Worm (Caenorhabditis elegans) whole organism, late embryonic: ENCODE results near the gene epc-1.

Experiments used
- K09A11.1 ChIP-seq: sonication (generic microtip); optimal IDR thresholded peaks from 2 replicates; lab custom pipeline; 2017; ENCODE audit warnings: antibody characterized with exemption, mild to moderate bottlenecking, missing genetic modification characterization, missing compliant biosample characterization; ENCODE audit not compliant: insufficient read depth
- Y22D7AL.16 ChIP-seq: sonication (generic microtip); optimal IDR thresholded peaks from 2 replicates; lab custom pipeline; 2016; ENCODE audit warnings: missing genetic modification characterization, missing compliant biosample characterization
- ahr-1 ChIP-seq: sonication (generic microtip); optimal IDR thresholded peaks from 2 replicates; lab custom pipeline; 2016; ENCODE audit warnings: missing genetic modification characterization, missing compliant biosample characterization
- ceh-14 ChIP-seq: sonication (generic microtip); optimal IDR thresholded peaks from 2 replicates; lab custom pipeline; 2016; ENCODE audit warnings: missing genotype, missing genetic modification characterization, missing compliant biosample characterization
- ceh-19 ChIP-seq: fragments of 200-800 bp; sonication (Bioruptor generic); optimal IDR thresholded peaks from 2 replicates; lab custom pipeline; 2018; ENCODE audit warnings: mild to moderate bottlenecking, missing genetic modification characterization, missing compliant biosample characterization
- ceh-24 ChIP-seq: sonication (generic microtip); optimal IDR thresholded peaks from 2 replicates; lab custom pipeline; 2016; ENCODE audit warnings: mild to moderate bottlenecking, missing genetic modification characterization, missing compliant biosample characterization
- ceh-30 ChIP-seq: fragments of 150-350 bp; optimal IDR thresholded peaks from 2 replicates; lab custom pipeline; 2014; ENCODE audit warnings: missing biosample characterization, missing genetic modification characterization
- ceh-31 ChIP-seq: sonication (generic microtip); optimal IDR thresholded peaks from 2 replicates; lab custom pipeline; 2016; ENCODE audit warnings: missing genetic modification characterization, missing compliant biosample characterization
- ceh-48 ChIP-seq: sonication (generic microtip); optimal IDR thresholded peaks from 2 replicates; lab custom pipeline; 2016; ENCODE audit warnings: missing genetic modification characterization, inconsistent platforms, missing compliant biosample characterization
- ceh-6 ChIP-seq: fragments of 200-800 bp; sonication (Bioruptor generic); optimal IDR thresholded peaks from 2 replicates; lab custom pipeline; 2018; ENCODE audit warnings: mild to moderate bottlenecking, missing genetic modification characterization, missing compliant biosample characterization
- ceh-9 ChIP-seq: sonication (generic microtip); optimal IDR thresholded peaks from 2 replicates; lab custom pipeline; 2016; ENCODE audit warnings: mild to moderate bottlenecking, missing genetic modification characterization, inconsistent platforms, missing compliant biosample characterization
- elt-2 ChIP-seq: sonication (generic microtip); optimal IDR thresholded peaks from 2 replicates; lab custom pipeline; 2016; ENCODE audit warnings: missing genetic modification reagents, missing genetic modification characterization, missing compliant biosample characterization
- ets-4 ChIP-seq: sonication (generic microtip); optimal IDR thresholded peaks from 2 replicates; lab custom pipeline; 2016; ENCODE audit warnings: missing genetic modification characterization, missing compliant biosample characterization
- eyg-1 ChIP-seq: sonication (generic microtip); optimal IDR thresholded peaks from 2 replicates; lab custom pipeline; 2016; ENCODE audit warnings: missing genotype, missing genetic modification characterization, missing compliant biosample characterization
- fax-1 ChIP-seq: sonication (generic microtip); optimal IDR thresholded peaks from 2 replicates; lab custom pipeline; 2016; ENCODE audit warnings: missing genotype, missing genetic modification characterization, missing compliant biosample characterization
- fkh-6 ChIP-seq: sonication (generic microtip); optimal IDR thresholded peaks from 2 replicates; lab custom pipeline; 2016; ENCODE audit warnings: missing genetic modification characterization, missing compliant biosample characterization
- gmeb-2 ChIP-seq: sonication (generic microtip); optimal IDR thresholded peaks from 2 replicates; lab custom pipeline; 2016; ENCODE audit warnings: missing genetic modification characterization, inconsistent platforms, missing compliant biosample characterization
- hlh-13 ChIP-seq: fragments of 200-800 bp; sonication (Bioruptor generic); optimal IDR thresholded peaks from 2 replicates; lab custom pipeline; 2018; ENCODE audit warnings: mild to moderate bottlenecking, missing genetic modification characterization, missing compliant biosample characterization
- hlh-15 ChIP-seq: sonication (generic microtip); optimal IDR thresholded peaks from 2 replicates; lab custom pipeline; 2016; ENCODE audit warnings: missing genetic modification characterization, missing compliant biosample characterization
- hlh-30 ChIP-seq: sonication (generic microtip); optimal IDR thresholded peaks from 2 replicates; lab custom pipeline; 2017; ENCODE audit warnings: antibody characterized with exemption, missing genetic modification characterization, missing compliant biosample characterization; ENCODE audit not compliant: insufficient read depth
- hlh-6 ChIP-seq: sonication (generic microtip); optimal IDR thresholded peaks from 2 replicates; lab custom pipeline; 2016; ENCODE audit warnings: missing genotype, missing genetic modification characterization, missing compliant biosample characterization
- lin-11 ChIP-seq: fragments of 200-800 bp; sonication (Bioruptor generic); optimal IDR thresholded peaks from 2 replicates; lab custom pipeline; 2018; ENCODE audit warnings: mild to moderate bottlenecking, missing genetic modification characterization, missing compliant biosample characterization
- madf-2 ChIP-seq: sonication (generic microtip); optimal IDR thresholded peaks from 2 replicates; lab custom pipeline; 2017; ENCODE audit warnings: missing genetic modification characterization, missing compliant biosample characterization
- nfya-1 ChIP-seq: sonication (generic microtip); optimal IDR thresholded peaks from 2 replicates; lab custom pipeline; 2017; ENCODE audit warnings: missing genetic modification characterization, mild to moderate bottlenecking, missing compliant biosample characterization, antibody characterized with exemption, moderate library complexity
- nhr-11 ChIP-seq: fragments of 150-350 bp; optimal IDR thresholded peaks from 2 replicates; lab custom pipeline; 2014; ENCODE audit warnings: missing biosample characterization, missing genetic modification characterization
- npax-4 ChIP-seq: sonication (generic microtip); optimal IDR thresholded peaks from 2 replicates; lab custom pipeline; 2016; ENCODE audit warnings: missing genetic modification characterization, missing compliant biosample characterization
- pat-9 ChIP-seq: fragments of 200-800 bp; sonication (Bioruptor generic); optimal IDR thresholded peaks from 2 replicates; lab custom pipeline; 2018; ENCODE audit warnings: mild to moderate bottlenecking, missing genetic modification characterization, moderate library complexity, missing compliant biosample characterization
- pha-4 ChIP-seq: fragments of 150-350 bp; optimal IDR thresholded peaks from 2 replicates; lab custom pipeline; 2018; ENCODE audit warnings: missing biosample characterization, missing genetic modification reagents, missing genetic modification characterization
- pqm-1 ChIP-seq: sonication (generic microtip); optimal IDR thresholded peaks from 2 replicates; lab custom pipeline; 2016; ENCODE audit warnings: missing genetic modification characterization, missing compliant biosample characterization
- ref-2 ChIP-seq: sonication (generic microtip); optimal IDR thresholded peaks from 2 replicates; lab custom pipeline; 2016; ENCODE audit warnings: missing genetic modification characterization, missing compliant biosample characterization
- sdc-2 ChIP-seq: sonication (generic microtip); optimal IDR thresholded peaks from 2 replicates; lab custom pipeline; 2016; ENCODE audit warnings: missing genotype, missing genetic modification characterization, missing compliant biosample characterization
- tbx-7 ChIP-seq: sonication (generic microtip); optimal IDR thresholded peaks from 2 replicates; lab custom pipeline; 2016; ENCODE audit warnings: missing genotype, missing genetic modification characterization, missing compliant biosample characterization
- unc-3 ChIP-seq, 2 experiments: fragments of 200-800 bp in 1 of 2; sonication (Bioruptor generic) in 1 of 2; sonication (generic microtip) in 1 of 2; conservative IDR thresholded peaks in 1 of 2; optimal IDR thresholded peaks in 1 of 2; 2 replicates each; pipeline versions ENCODE4 v1.3.6 to Lab custom; 2016 to 2022; ENCODE audit warnings: missing compliant biosample characterization in 2 of 2, missing genetic modification characterization in 2 of 2, missing genetic modification reagents in 1 of 2

The epc-1 gene

ce11 chrIII:12608220-12608958, at the start of gene epc-1 (continued):
- TF ChIP-seq fax-1 (tag; lab: Kevin White, UChicago) (no peak), ceh-48 (tag; lab: Kevin White, UChicago) (peak; percentile 32), eyg-1 (tag; lab: Kevin White, UChicago) (peak; percentile 15), fkh-6 (tag; lab: Kevin White, UChicago) (no peak), ceh-31 (tag; lab: Kevin White, UChicago) (peak; percentile 81), hlh-30 (tag; lab: Kevin White, UChicago) (peak; percentile 95), gmeb-2 (tag; lab: Kevin White, UChicago) (no peak), nhr-11 (tag; lab: Kevin White, UChicago) (no peak), pqm-1 (tag; lab: Kevin White, UChicago) (no peak), ref-2 (tag; lab: Kevin White, UChicago) (peak; percentile 90), Y22D7AL.16 (tag; lab: Kevin White, UChicago) (no peak), ceh-9 (tag; lab: Kevin White, UChicago) (no peak), ceh-19 (GFP tag; lab: Kevin White, UChicago) (no peak), ceh-14 (tag; lab: Kevin White, UChicago) (peak; percentile 63), sdc-2 (tag; lab: Kevin White, UChicago) (peak; percentile 45), lin-11 (tag; lab: Kevin White, UChicago) (no peak), ceh-30 (tag; lab: Kevin White, UChicago) (no peak), npax-4 (tag; lab: Kevin White, UChicago) (no peak)

DNA sequence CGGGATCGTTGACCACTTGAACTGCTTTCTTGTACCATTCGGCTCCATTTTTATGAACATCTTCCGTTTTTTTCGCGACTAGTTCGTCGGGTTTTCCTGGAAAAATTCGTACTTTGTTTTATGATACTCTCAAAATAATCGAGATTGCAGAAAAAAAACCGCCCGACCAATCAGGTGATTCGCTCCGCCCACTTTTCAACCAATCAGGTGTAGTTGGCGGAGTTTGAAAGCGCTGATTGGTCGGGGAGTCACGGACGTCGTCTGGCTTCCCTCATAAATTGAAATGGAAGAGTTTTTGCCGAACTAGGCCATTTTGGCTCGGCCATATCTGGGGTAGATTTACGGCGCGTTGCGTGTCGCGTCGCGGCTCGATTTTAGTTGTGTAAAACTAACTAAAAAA, 44.2 kb upstream of the epc-1 start:
- TF ChIP-seq nfya-1 (tag; lab: Kevin White, UChicago) (peak; percentile 79), unc-3 (GFP tag; conservative IDR thresholded peaks at IDR 0.05; lab: Robert Waterston, UW) (no peak), unc-3 (tag; optimal IDR thresholded peaks at IDR 0.05; lab: Kevin White, UChicago) (no peak), madf-2 (tag; lab: Kevin White, UChicago) (no peak), hlh-6 (tag; lab: Kevin White, UChicago) (no peak)

ce11 chrIII:12651946-12652345, 43.6 kb upstream of the epc-1 start:
- TF ChIP-seq unc-3 (GFP tag; conservative IDR thresholded peaks at IDR 0.05; lab: Robert Waterston, UW) (no peak), unc-3 (tag; optimal IDR thresholded peaks at IDR 0.05; lab: Kevin White, UChicago) (no peak), ets-4 (no peak), K09A11.1 (tag; lab: Kevin White, UChicago) (no peak), ahr-1 (tag; lab: Kevin White, UChicago) (no peak), ceh-24 (tag; lab: Kevin White, UChicago) (no peak), pha-4 (tag; lab: Kevin White, UChicago) (no peak), ceh-6 (GFP tag; lab: Kevin White, UChicago) (no peak), elt-2 (tag; lab: Kevin White, UChicago) (no peak), hlh-13 (no peak), eyg-1 (tag; lab: Kevin White, UChicago) (no peak), tbx-7 (no peak), pat-9 (no peak), sdc-2 (tag; lab: Kevin White, UChicago) (no peak), Y22D7AL.16 (tag; lab: Kevin White, UChicago) (no peak), hlh-15 (tag; lab: Kevin White, UChicago) (no peak)

DNA sequence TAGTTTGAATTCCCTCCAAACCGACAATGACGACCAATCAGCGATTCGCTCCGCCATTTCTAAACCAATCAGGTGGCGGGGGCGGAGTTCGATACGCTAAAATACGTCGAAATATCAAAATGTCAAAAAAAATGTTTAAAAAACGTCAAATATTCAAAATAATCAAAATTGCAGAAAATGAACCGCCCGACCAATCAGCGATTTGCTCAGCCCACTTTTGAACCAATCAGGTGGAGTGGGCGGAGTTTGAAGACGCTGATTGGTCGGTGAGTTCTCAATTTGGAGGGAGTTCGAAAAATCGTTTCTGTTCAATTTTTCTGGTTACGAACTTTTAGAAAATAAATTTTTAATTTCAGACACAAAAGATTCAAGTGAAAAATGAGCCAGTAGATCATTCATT, 36.3 kb upstream of the epc-1 start:
- TF ChIP-seq nfya-1 (tag; lab: Kevin White, UChicago) (peak; percentile 87), ref-2 (tag; lab: Kevin White, UChicago) (no peak)
